Worm (Caenorhabditis elegans): ENCODE data around the gene rars-2.

rars-2 gene

ce11 chrII:6103986-6104385 lies 21.4 kb upstream of the rars-2 start:
- TF ChIP-seq F13C5.2 (tag; optimal IDR thresholded peaks at IDR 0.05) (no peak), aly-1 (tag; optimal IDR thresholded peaks at IDR 0.05) (no peak), tbx-37 (GFP tag; conservative IDR thresholded peaks at IDR 0.05) (no peak), tbx-11 (GFP tag; IDR thresholded peaks at IDR 0.05) (no peak), ets-7 (tag; optimal IDR thresholded peaks at IDR 0.05) (no peak), B0310.2 (tag; optimal IDR thresholded peaks at IDR 0.05) (no peak), tra-4 (tag; optimal IDR thresholded peaks at IDR 0.05) (no peak)

- TF ChIP-seq flt-1 (GFP tag; IDR thresholded peaks at IDR 0.05) (no peak), pes-1 (GFP tag; IDR thresholded peaks at IDR 0.05) (no peak), sea-1 (GFP tag; conservative IDR thresholded peaks at IDR 0.05) (no peak), ceh-36 (tag; optimal IDR thresholded peaks at IDR 0.05) (no peak), ama-1 (optimal IDR thresholded peaks at IDR 0.05) (no peak), scrt-1 (GFP tag; IDR thresholded peaks at IDR 0.05) (no peak), hmbx-1 (tag; optimal IDR thresholded peaks at IDR 0.05) (no peak), aly-1 (tag; optimal IDR thresholded peaks at IDR 0.05) (no peak), ceh-13 (GFP tag; optimal IDR thresholded peaks at IDR 0.05) (no peak), B0310.2 (tag; optimal IDR thresholded peaks at IDR 0.05) (no peak), tra-4 (tag; optimal IDR thresholded peaks at IDR 0.05) (no peak), tbx-11 (GFP tag; IDR thresholded peaks at IDR 0.05) (no peak), tbx-37 (GFP tag; conservative IDR thresholded peaks at IDR 0.05) (no peak), hnd-1 (tag; optimal IDR thresholded peaks at IDR 0.05) (no peak), hmg-4 (GFP tag; optimal IDR thresholded peaks at IDR 0.05) (no peak), ets-7 (tag; optimal IDR thresholded peaks at IDR 0.05) (no peak), F13C5.2 (tag; optimal IDR thresholded peaks at IDR 0.05) (no peak)
Observed at ce11 chrII:6107773-6108172, 17.6 kb upstream of the rars-2 start.

DNA sequence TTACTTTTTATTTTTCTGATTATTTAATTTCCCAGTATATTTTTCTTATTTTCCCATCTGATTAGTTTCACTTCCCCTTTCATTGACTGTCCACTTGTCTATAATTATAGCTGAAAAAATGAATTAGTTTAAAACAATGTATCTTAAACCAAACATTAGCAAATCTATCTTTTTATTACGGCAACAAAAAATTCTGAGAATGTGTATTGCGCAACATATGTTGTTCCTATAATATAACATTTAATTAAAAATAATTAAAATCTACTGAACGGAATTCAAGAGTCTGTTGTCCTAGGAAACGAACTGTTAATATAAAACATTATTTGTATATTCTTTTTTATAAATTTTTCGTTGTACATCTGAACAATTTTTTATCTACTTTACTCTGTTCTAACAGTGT lies 15.4 kb upstream of the rars-2 start:
- TF ChIP-seq B0310.2 (tag; optimal IDR thresholded peaks at IDR 0.05) (no peak), tbx-11 (GFP tag; IDR thresholded peaks at IDR 0.05) (no peak), F13C5.2 (tag; optimal IDR thresholded peaks at IDR 0.05) (no peak), tra-4 (tag; optimal IDR thresholded peaks at IDR 0.05) (no peak), ets-7 (tag; optimal IDR thresholded peaks at IDR 0.05) (no peak), ceh-13 (GFP tag; optimal IDR thresholded peaks at IDR 0.05) (no peak), tbx-37 (GFP tag; conservative IDR thresholded peaks at IDR 0.05) (no peak), ceh-36 (tag; optimal IDR thresholded peaks at IDR 0.05) (no peak), pes-1 (GFP tag; IDR thresholded peaks at IDR 0.05) (no peak), hmg-4 (GFP tag; optimal IDR thresholded peaks at IDR 0.05) (no peak), scrt-1 (GFP tag; IDR thresholded peaks at IDR 0.05) (no peak)

ce11 chrII:6113187-6113586 lies 12.2 kb upstream of the rars-2 start, which contains the start of gene heri-1:
Gene heri-1, minus strand, starts transcription at chrII:6113194.
- TF ChIP-seq ama-1 (optimal IDR thresholded peaks at IDR 0.05) (no peak), tbx-37 (GFP tag; conservative IDR thresholded peaks at IDR 0.05) (no peak), hmg-4 (GFP tag; optimal IDR thresholded peaks at IDR 0.05) (no peak), flt-1 (GFP tag; IDR thresholded peaks at IDR 0.05) (no peak), ceh-36 (tag; optimal IDR thresholded peaks at IDR 0.05) (no peak), pes-1 (GFP tag; IDR thresholded peaks at IDR 0.05) (no peak), B0310.2 (tag; optimal IDR thresholded peaks at IDR 0.05) (no peak), F13C5.2 (tag; optimal IDR thresholded peaks at IDR 0.05) (no peak), ceh-13 (GFP tag; optimal IDR thresholded peaks at IDR 0.05) (no peak), tbx-11 (GFP tag; IDR thresholded peaks at IDR 0.05) (no peak), tra-4 (tag; optimal IDR thresholded peaks at IDR 0.05) (no peak)

- TF ChIP-seq ceh-36 (tag; optimal IDR thresholded peaks at IDR 0.05), result peak; percentile 41
- no peak for TF ChIP-seq tra-4 (tag; optimal IDR thresholded peaks at IDR 0.05)
Observed at ce11 chrII:6113842-6114441, 11.4 kb upstream of the rars-2 start.

DNA sequence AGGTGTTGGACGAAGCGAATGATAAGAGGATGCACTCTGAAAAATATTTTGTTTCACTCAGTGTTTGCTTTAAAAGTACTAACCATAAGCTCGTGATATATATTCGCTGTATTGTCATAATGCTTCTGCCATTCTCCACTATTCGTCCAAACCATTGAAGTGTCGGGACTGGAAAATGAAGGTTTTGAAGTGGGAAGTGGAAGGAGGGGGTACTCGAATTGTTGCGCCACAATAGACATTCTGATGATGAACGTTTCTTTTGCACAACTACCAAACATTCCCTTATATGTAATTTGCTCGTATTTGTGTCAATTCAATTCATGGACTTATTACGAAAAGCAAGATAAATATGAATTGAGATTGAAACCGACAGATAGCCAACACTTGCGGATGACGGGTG lies 10.1 kb upstream of the rars-2 start:
- no peak for TF ChIP-seq flt-1 (GFP tag; IDR thresholded peaks at IDR 0.05)
- TF ChIP-seq ama-1 (optimal IDR thresholded peaks at IDR 0.05), result no peak
- no peak for TF ChIP-seq B0310.2 (tag; optimal IDR thresholded peaks at IDR 0.05)
- no peak for TF ChIP-seq F13C5.2 (tag; optimal IDR thresholded peaks at IDR 0.05)
- TF ChIP-seq ets-7 (tag; optimal IDR thresholded peaks at IDR 0.05), result no peak
- no peak for TF ChIP-seq ceh-13 (GFP tag; optimal IDR thresholded peaks at IDR 0.05)
- TF ChIP-seq scrt-1 (GFP tag; IDR thresholded peaks at IDR 0.05), result no peak
- no peak for TF ChIP-seq ceh-36 (tag; optimal IDR thresholded peaks at IDR 0.05)
- TF ChIP-seq tbx-37 (GFP tag; conservative IDR thresholded peaks at IDR 0.05), result no peak
- TF ChIP-seq tbx-11 (GFP tag; IDR thresholded peaks at IDR 0.05), result no peak

DNA sequence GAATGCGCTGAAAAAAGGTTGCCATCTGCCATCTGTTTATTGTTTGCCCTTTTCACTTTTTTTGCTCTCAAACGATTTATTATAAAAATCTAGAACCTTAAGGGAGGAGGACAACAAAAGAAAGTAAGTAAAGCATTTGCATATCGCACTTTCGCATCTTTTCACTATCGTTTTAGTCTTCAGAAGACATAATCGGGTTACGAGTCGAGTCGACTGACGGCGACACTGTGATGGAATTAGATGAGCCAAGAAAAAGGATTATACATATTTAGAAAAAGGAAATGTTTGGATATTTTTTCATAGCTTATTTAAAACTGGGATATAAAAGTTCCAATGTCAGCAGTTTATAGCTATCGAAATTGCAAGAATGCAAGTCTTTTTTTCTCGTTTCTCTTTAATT lies 8.7 kb upstream of the rars-2 start:
- TF ChIP-seq tra-4 (tag; optimal IDR thresholded peaks at IDR 0.05) (no peak), ceh-13 (GFP tag; optimal IDR thresholded peaks at IDR 0.05) (no peak), tbx-37 (GFP tag; conservative IDR thresholded peaks at IDR 0.05) (no peak), tbx-11 (GFP tag; IDR thresholded peaks at IDR 0.05) (no peak), sea-1 (GFP tag; conservative IDR thresholded peaks at IDR 0.05) (no peak), aly-1 (tag; optimal IDR thresholded peaks at IDR 0.05) (no peak), hnd-1 (tag; optimal IDR thresholded peaks at IDR 0.05) (no peak), scrt-1 (GFP tag; IDR thresholded peaks at IDR 0.05) (no peak), pes-1 (GFP tag; IDR thresholded peaks at IDR 0.05) (no peak), ets-7 (tag; optimal IDR thresholded peaks at IDR 0.05) (no peak), hmg-4 (GFP tag; optimal IDR thresholded peaks at IDR 0.05) (no peak), hmbx-1 (tag; optimal IDR thresholded peaks at IDR 0.05) (no peak), ceh-36 (tag; optimal IDR thresholded peaks at IDR 0.05) (no peak), flt-1 (GFP tag; IDR thresholded peaks at IDR 0.05) (no peak), F13C5.2 (tag; optimal IDR thresholded peaks at IDR 0.05) (no peak), B0310.2 (tag; optimal IDR thresholded peaks at IDR 0.05) (no peak), ama-1 (optimal IDR thresholded peaks at IDR 0.05) (no peak)

- TF ChIP-seq ets-7 (tag; optimal IDR thresholded peaks at IDR 0.05), result no peak
- no peak for TF ChIP-seq tra-4 (tag; optimal IDR thresholded peaks at IDR 0.05)
- peak; percentile 66 for TF ChIP-seq ceh-36 (tag; optimal IDR thresholded peaks at IDR 0.05)
Observed at ce11 chrII:6118163-6118562, 7.2 kb upstream of the rars-2 start, which contains the start of gene C29H12.6. Gene C29H12.6, minus strand, starts transcription at chrII:6118263.

All from whole organism, early embryonic.